Worm (Caenorhabditis elegans) whole organism, L2 larva: ENCODE measurements around the gene cht-2.

Experiments used
- ama-1 ChIP-seq: fragments of 150-350 bp; optimal IDR thresholded peaks from 2 replicates; lab custom pipeline; 2018; ENCODE audit warnings: inconsistent platforms
- ceh-82 ChIP-seq: fragments of 150-350 bp; optimal IDR thresholded peaks from 2 replicates; lab custom pipeline; 2014; ENCODE audit warnings: missing biosample characterization, missing genetic modification characterization
- dmd-4 ChIP-seq: sonication (generic microtip); optimal IDR thresholded peaks from 2 replicates; lab custom pipeline; 2017; ENCODE audit warnings: missing biosample characterization, missing genetic modification characterization
- egl-27 ChIP-seq: sonication (generic microtip); optimal IDR thresholded peaks from 3 replicates; lab custom pipeline; 2017; ENCODE audit warnings: missing biosample characterization, missing genetic modification reagents, missing genetic modification characterization
- fos-1 ChIP-seq: fragments of 150-350 bp; optimal IDR thresholded peaks from 2 replicates; lab custom pipeline; 2014; ENCODE audit warnings: missing biosample characterization, missing genetic modification characterization
- lin-13 ChIP-seq: fragments of 150-350 bp; optimal IDR thresholded peaks from 2 replicates; lab custom pipeline; 2014; ENCODE audit warnings: missing biosample characterization, missing genetic modification reagents, missing genetic modification characterization
- mbf-1 ChIP-seq: sonication (generic microtip); optimal IDR thresholded peaks from 2 replicates; lab custom pipeline; 2017; ENCODE audit warnings: missing biosample characterization, missing genetic modification characterization
- mdl-1 ChIP-seq, 2 experiments: fragments of 150-350 bp in 1 of 2; sonication (generic microtip) in 1 of 2; optimal IDR thresholded peaks; 2 replicates each; lab custom pipeline; 2017; ENCODE audit warnings: missing biosample characterization in 2 of 2, missing genetic modification characterization in 2 of 2
- nhr-237 ChIP-seq: fragments of 150-350 bp; optimal IDR thresholded peaks from 2 replicates; lab custom pipeline; 2014; ENCODE audit warnings: missing biosample characterization, missing genetic modification characterization
- snpc-4 ChIP-seq: fragments of 150-350 bp; optimal IDR thresholded peaks from 2 replicates; lab custom pipeline; 2014; ENCODE audit warnings: missing biosample characterization, missing genetic modification characterization
- unc-55 ChIP-seq: fragments of 150-350 bp; sonication (generic microtip); optimal IDR thresholded peaks from 3 replicates; lab custom pipeline; 2014; ENCODE audit warnings: missing biosample characterization, missing genetic modification reagents, missing genetic modification characterization
- unc-62 ChIP-seq: fragments of 150-350 bp; optimal IDR thresholded peaks from 2 replicates; lab custom pipeline; 2014; ENCODE audit warnings: missing biosample characterization, missing genetic modification reagents, missing genetic modification characterization
- zag-1 ChIP-seq: fragments of 150-350 bp; optimal IDR thresholded peaks from 2 replicates; lab custom pipeline; 2014; ENCODE audit warnings: missing biosample characterization, missing genetic modification characterization

- TF ChIP-seq mdl-1 (tag; optimal IDR thresholded peaks at IDR 0.05; lab: Kevin White, UChicago) (no peak), lin-13 (GFP tag; lab: Kevin White, UChicago) (no peak), fos-1 (tag; lab: Kevin White, UChicago) (no peak), dmd-4 (no peak), snpc-4 (no peak), zag-1 (tag; lab: Kevin White, UChicago) (no peak), ceh-82 (no peak), egl-27 (tag; lab: Kevin White, UChicago) (no peak), unc-55 (peak; percentile 26), unc-62 (GFP tag; lab: Kevin White, UChicago) (no peak), ama-1 (lab: Kevin White, UChicago) (no peak), nhr-237 (tag; lab: Kevin White, UChicago) (no peak), mbf-1 (no peak)
Observed at ce11 chrII:8573044-8573443, 52.3 kb downstream of the cht-2 start, which contains the start of gene F54C9.7.
